Fruit fly (Drosophila melanogaster) whole organism, embryonic: ENCODE measurements around the gene CG6739.

Experiments
- Asciz ChIP-seq: fragments of 200-800 bp; sonication (Bioruptor generic); optimal IDR thresholded peaks from 2 replicates; lab custom pipeline; 2017; ENCODE audit warnings: missing biosample characterization, mild to moderate bottlenecking, missing genetic modification characterization, missing genetic modification reagents
- Atf6 ChIP-seq: fragments of 200-800 bp; sonication (Bioruptor generic); IDR thresholded peaks from 2 replicates; pipeline ENCODE4 v1.3.6; 2022; ENCODE audit warnings: missing biosample characterization, missing genetic modification characterization
- CG10209 ChIP-seq: fragments of 200-800 bp; sonication (Bioruptor generic); optimal IDR thresholded peaks from 3 replicates; lab custom pipeline; 2017; ENCODE audit warnings: missing biosample characterization, mild to moderate bottlenecking, missing genetic modification characterization, missing genetic modification reagents
- CG10462 ChIP-seq: fragments of 200-800 bp; sonication (Bioruptor generic); optimal IDR thresholded peaks from 2 replicates; lab custom pipeline; 2016; ENCODE audit warnings: missing biosample characterization, missing genetic modification characterization
- CG12104 ChIP-seq: fragments of 200-800 bp; sonication (Bioruptor generic); optimal IDR thresholded peaks from 3 replicates; lab custom pipeline; 2016; ENCODE audit warnings: missing biosample characterization, missing genetic modification characterization
- CG13775 ChIP-seq: fragments of 200-800 bp; sonication (Bioruptor generic); optimal IDR thresholded peaks from 3 replicates; lab custom pipeline; 2017; ENCODE audit warnings: missing biosample characterization, mild to moderate bottlenecking, missing genetic modification characterization
- CG17328 ChIP-seq: fragments of 200-800 bp; sonication (Bioruptor generic); IDR thresholded peaks from 2 replicates; pipeline ENCODE4 v1.3.6; 2022; ENCODE audit warnings: missing biosample characterization, missing genetic modification characterization
- CG17912 ChIP-seq: fragments of 200-800 bp; sonication (Bioruptor generic); optimal IDR thresholded peaks from 2 replicates; lab custom pipeline; 2018; ENCODE audit warnings: missing biosample characterization, mild to moderate bottlenecking, missing genetic modification characterization
- CG18599 ChIP-seq: fragments of 200-800 bp; sonication (Bioruptor generic); optimal IDR thresholded peaks from 3 replicates; lab custom pipeline; 2017; ENCODE audit warnings: missing biosample characterization, missing genetic modification characterization, mild to moderate bottlenecking, moderate library complexity, missing genetic modification reagents
- CG30431 ChIP-seq: fragments of 200-800 bp; sonication (Bioruptor generic); optimal IDR thresholded peaks from 2 replicates; lab custom pipeline; 2017; ENCODE audit warnings: missing biosample characterization, missing genetic modification characterization
- CG32772 ChIP-seq: fragments of 200-800 bp; sonication (Bioruptor generic); IDR thresholded peaks from 2 replicates; pipeline ENCODE4 v1.3.6; 2022; ENCODE audit warnings: missing biosample characterization, missing genetic modification characterization
- CG3838 ChIP-seq: fragments of 200-800 bp; sonication (Bioruptor generic); optimal IDR thresholded peaks from 3 replicates; lab custom pipeline; 2016; ENCODE audit warnings: missing biosample characterization, missing genetic modification characterization
- CG4424 ChIP-seq: fragments of 200-800 bp; sonication (Bioruptor generic); optimal IDR thresholded peaks from 3 replicates; lab custom pipeline; 2016; ENCODE audit warnings: missing biosample characterization, missing genetic modification characterization
- CG4707 ChIP-seq: fragments of 200-800 bp; sonication (Bioruptor generic); optimal IDR thresholded peaks from 2 replicates; lab custom pipeline; 2018; ENCODE audit warnings: missing biosample characterization, mild to moderate bottlenecking, missing genetic modification characterization, moderate library complexity
- CG6175 ChIP-seq: fragments of 200-800 bp; sonication (Bioruptor generic); IDR thresholded peaks from 3 replicates; pipeline ENCODE4 v1.3.6; 2022; ENCODE audit warnings: missing biosample characterization, missing genetic modification characterization
- CG6813 ChIP-seq: fragments of 200-800 bp; sonication (Bioruptor generic); optimal IDR thresholded peaks from 2 replicates; lab custom pipeline; 2017; ENCODE audit warnings: missing biosample characterization, missing genetic modification characterization, mild to moderate bottlenecking, moderate library complexity, missing genetic modification reagents
- CG7271 ChIP-seq: fragments of 200-800 bp; sonication (Bioruptor generic); optimal IDR thresholded peaks from 2 replicates; lab custom pipeline; 2018; ENCODE audit warnings: missing biosample characterization, mild to moderate bottlenecking, missing genetic modification characterization, moderate library complexity
- CG9215 ChIP-seq: fragments of 200-800 bp; sonication (Bioruptor generic); IDR thresholded peaks from 2 replicates; pipeline ENCODE4 v1.3.6; 2022; ENCODE audit warnings: missing biosample characterization, missing genetic modification characterization
- CG9727 ChIP-seq: fragments of 200-800 bp; sonication (Bioruptor generic); optimal IDR thresholded peaks from 3 replicates; lab custom pipeline; 2017; ENCODE audit warnings: missing biosample characterization, mild to moderate bottlenecking, missing genetic modification characterization
- Dad ChIP-seq: fragments of 200-800 bp; sonication (Bioruptor generic); optimal IDR thresholded peaks from 3 replicates; lab custom pipeline; 2016; ENCODE audit warnings: missing biosample characterization, missing genetic modification characterization
- Deaf1 ChIP-seq: fragments of 200-800 bp; optimal IDR thresholded peaks from 3 replicates; lab custom pipeline; 2019; ENCODE audit warnings: missing biosample characterization, mild to moderate bottlenecking, missing genetic modification characterization, moderate library complexity
- Dek ChIP-seq: fragments of 200-800 bp; sonication (Bioruptor generic); optimal IDR thresholded peaks from 3 replicates; lab custom pipeline; 2019; ENCODE audit warnings: missing biosample characterization, mild to moderate bottlenecking, missing genetic modification characterization, moderate library complexity
- Dip3 ChIP-seq: fragments of 200-800 bp; sonication (Bioruptor generic); optimal IDR thresholded peaks from 3 replicates; lab custom pipeline; 2016; ENCODE audit warnings: missing biosample characterization, missing genetic modification characterization
- Fer1 ChIP-seq: fragments of 200-800 bp; sonication (Bioruptor generic); optimal IDR thresholded peaks from 2 replicates; lab custom pipeline; 2017; ENCODE audit warnings: missing biosample characterization, mild to moderate bottlenecking, missing genetic modification characterization
- MESR4 ChIP-seq: fragments of 200-800 bp; sonication (Bioruptor generic); optimal IDR thresholded peaks from 2 replicates; lab custom pipeline; 2018; ENCODE audit warnings: missing biosample characterization, mild to moderate bottlenecking, missing genetic modification characterization, moderate library complexity
- MTF-1 ChIP-seq: fragments of 200-800 bp; sonication (Bioruptor generic); optimal IDR thresholded peaks from 2 replicates; lab custom pipeline; 2018; ENCODE audit warnings: missing biosample characterization, mild to moderate bottlenecking, missing genetic modification characterization, borderline replicate concordance
- Myb ChIP-seq: fragments of 200-800 bp; sonication (Bioruptor generic); optimal IDR thresholded peaks from 2 replicates; lab custom pipeline; 2016; ENCODE audit warnings: missing biosample characterization, missing genetic modification characterization
- Pdp1 ChIP-seq, 2 experiments: fragments of 200-800 bp; sonication (Bioruptor generic); optimal IDR thresholded peaks; 3 replicates each; lab custom pipeline; 2016; ENCODE audit warnings: missing biosample characterization in 2 of 2, missing genetic modification characterization in 2 of 2, mild to moderate bottlenecking in 1 of 2, moderate library complexity in 1 of 2
- Stat92E ChIP-seq, 3 experiments: fragments of >200 bp in 2 of 3; fragments of 200-800 bp in 1 of 3; sonication (Bioruptor generic) in 1 of 3; optimal IDR thresholded peaks; 2 replicates each; lab custom pipeline; 2017 to 2019; ENCODE audit warnings: missing biosample characterization in 3 of 3, missing genetic modification characterization in 3 of 3, mild to moderate bottlenecking in 1 of 3, moderate library complexity in 1 of 3
- Trl ChIP-seq, 3 experiments: fragments of >200 bp in 2 of 3; fragments of 200-800 bp in 1 of 3; sonication (Bioruptor generic) in 1 of 3; optimal IDR thresholded peaks; 2 replicates in 1 of 3; 3 replicates in 2 of 3; lab custom pipeline; 2016 to 2017; ENCODE audit warnings: missing biosample characterization in 1 of 3, missing genetic modification characterization in 1 of 3
- Vsx1 ChIP-seq: fragments of 200-800 bp; sonication (Bioruptor generic); optimal IDR thresholded peaks from 2 replicates; lab custom pipeline; 2017; ENCODE audit warnings: missing biosample characterization, mild to moderate bottlenecking, missing genetic modification characterization, missing genetic modification reagents
- crc ChIP-seq: fragments of 200-800 bp; sonication (Bioruptor generic); optimal IDR thresholded peaks from 2 replicates; lab custom pipeline; 2016; ENCODE audit warnings: missing biosample characterization, missing genetic modification characterization
- crp ChIP-seq, 2 experiments: fragments of 200-800 bp; sonication (Bioruptor generic); optimal IDR thresholded peaks; 2 replicates in 1 of 2; 3 replicates in 1 of 2; lab custom pipeline; 2017; ENCODE audit warnings: missing biosample characterization in 2 of 2, missing genetic modification characterization in 2 of 2, mild to moderate bottlenecking in 1 of 2, moderate library complexity in 1 of 2
- fd3F ChIP-seq: fragments of 200-800 bp; sonication (Bioruptor generic); optimal IDR thresholded peaks from 2 replicates; lab custom pipeline; 2018; ENCODE audit warnings: missing biosample characterization, mild to moderate bottlenecking, missing genetic modification characterization, moderate library complexity
- fd96Cb ChIP-seq: fragments of 200-800 bp; sonication (Bioruptor generic); optimal IDR thresholded peaks from 2 replicates; lab custom pipeline; 2018; ENCODE audit warnings: missing biosample characterization, mild to moderate bottlenecking, missing genetic modification characterization, moderate library complexity
- gsb-n ChIP-seq: fragments of 200-800 bp; sonication (Bioruptor generic); optimal IDR thresholded peaks from 3 replicates; lab custom pipeline; 2018; ENCODE audit warnings: missing biosample characterization, mild to moderate bottlenecking, missing genetic modification characterization
- gt ChIP-seq: fragments of 200-800 bp; sonication (Bioruptor generic); IDR thresholded peaks from 2 replicates; pipeline ENCODE4 v1.3.6; 2022; ENCODE audit warnings: missing biosample characterization, missing genetic modification characterization
- klu ChIP-seq: fragments of 200-800 bp; sonication (Bioruptor generic); IDR thresholded peaks from 2 replicates; pipeline ENCODE4 v1.3.6; 2022; ENCODE audit warnings: missing biosample characterization, missing genetic modification characterization
- kni ChIP-seq: fragments of 200-800 bp; sonication (Bioruptor generic); optimal IDR thresholded peaks from 3 replicates; lab custom pipeline; 2017; ENCODE audit warnings: mild to moderate bottlenecking, missing biosample characterization, missing genetic modification reagents, missing genetic modification characterization
- mam ChIP-seq: fragments of 200-800 bp; sonication (Bioruptor generic); optimal IDR thresholded peaks from 3 replicates; lab custom pipeline; 2016; ENCODE audit warnings: missing biosample characterization, missing genetic modification characterization
- nau ChIP-seq: fragments of 200-800 bp; sonication (Bioruptor generic); optimal IDR thresholded peaks from 3 replicates; lab custom pipeline; 2017; ENCODE audit warnings: missing biosample characterization, mild to moderate bottlenecking, missing genetic modification characterization, missing genetic modification reagents
- nom ChIP-seq: fragments of 200-800 bp; sonication (Bioruptor generic); optimal IDR thresholded peaks from 2 replicates; lab custom pipeline; 2017; ENCODE audit warnings: missing biosample characterization, missing genetic modification characterization, mild to moderate bottlenecking, moderate library complexity, missing genetic modification reagents
- pb ChIP-seq: fragments of 200-800 bp; sonication (Bioruptor generic); optimal IDR thresholded peaks from 3 replicates; lab custom pipeline; 2016; ENCODE audit warnings: missing biosample characterization, missing genetic modification characterization
- pho ChIP-seq: fragments of 200-800 bp; sonication (Bioruptor generic); optimal IDR thresholded peaks from 2 replicates; lab custom pipeline; 2016; ENCODE audit warnings: missing biosample characterization, missing genetic modification characterization
- pros ChIP-seq: fragments of 200-800 bp; sonication (Bioruptor generic); optimal IDR thresholded peaks from 3 replicates; lab custom pipeline; 2019; ENCODE audit warnings: missing biosample characterization, mild to moderate bottlenecking, missing genetic modification characterization, moderate library complexity
- sd ChIP-seq: fragments of 200-800 bp; sonication (Bioruptor generic); optimal IDR thresholded peaks from 3 replicates; lab custom pipeline; 2018; ENCODE audit warnings: missing biosample characterization, mild to moderate bottlenecking, missing genetic modification characterization, moderate library complexity
- sna ChIP-seq: fragments of 200-800 bp; sonication (Bioruptor generic); IDR thresholded peaks from 2 replicates; pipeline ENCODE4 v1.3.6; 2022; ENCODE audit warnings: missing biosample characterization, missing genetic modification characterization; ENCODE audit not compliant: partially characterized antibody
- sob ChIP-seq: fragments of 200-800 bp; sonication (Bioruptor generic); IDR thresholded peaks from 2 replicates; pipeline ENCODE4 v1.3.6; 2022; ENCODE audit warnings: missing biosample characterization, missing genetic modification characterization
- sqz ChIP-seq: fragments of 200-800 bp; sonication (Bioruptor generic); optimal IDR thresholded peaks from 3 replicates; lab custom pipeline; 2018; ENCODE audit warnings: missing biosample characterization, mild to moderate bottlenecking, missing genetic modification characterization

CG6739 gene

dm6 chr2L:7564856-7565255 is 43.3 kb upstream of the CG6739 start (continued):
- TF ChIP-seq mam (GFP tag; lab: Kevin White, UChicago) (peak; percentile 77), CG6813 (peak; percentile 71), gt (GFP tag; lab: Robert Waterston, UW) (no peak), fd96Cb (tag; lab: Kevin White, UChicago) (peak; percentile 59), klu (GFP tag; lab: Robert Waterston, UW) (peak; percentile 34; the same call in 1 of the 2 replicates), Asciz (GFP tag; lab: Kevin White, UChicago) (peak; percentile 42), CG7271 (tag; lab: Kevin White, UChicago) (no peak), pho (peak; percentile 48), Atf6 (GFP tag; lab: Robert Waterston, UW) (peak; percentile 49; the same call in 1 of the 2 replicates), pb (GFP tag; lab: Kevin White, UChicago) (peak; percentile 66), CG17912 (no peak), pros (no peak), Dip3 (peak; percentile 35), CG3838 (GFP tag; lab: Kevin White, UChicago) (peak; percentile 40), CG18599 (GFP tag; lab: Kevin White, UChicago) (peak; percentile 82), crp (GFP tag; optimal IDR thresholded peaks at IDR 0.05; lab: Kevin White, UChicago) (no peak), sd (no peak), Pdp1 (GFP tag; optimal IDR thresholded peaks at IDR 0.05; lab: Kevin White, UChicago) (peak; percentile 46 to 71), MTF-1 (peak; percentile 21), CG13775 (peak; percentile 68), MESR4 (GFP tag; lab: Kevin White, UChicago) (no peak), crc (GFP tag; lab: Kevin White, UChicago) (peak; percentile 64), CG4424 (GFP tag; lab: Kevin White, UChicago) (peak; percentile 73), Dad (GFP tag; lab: Kevin White, UChicago) (peak; percentile 77), Dek (tag; lab: Kevin White, UChicago) (peak; percentile 29), Myb (GFP tag; lab: Kevin White, UChicago) (peak; percentile 47), Vsx1 (GFP tag; lab: Kevin White, UChicago) (no peak), sqz (GFP tag; lab: Kevin White, UChicago) (no peak), Fer1 (GFP tag; lab: Kevin White, UChicago) (peak; percentile 62), Deaf1 (tag; lab: Kevin White, UChicago) (no peak), CG17328 (GFP tag; lab: Robert Waterston, UW) (peak; percentile 71), CG9215 (GFP tag; lab: Robert Waterston, UW) (no peak), fd3F (peak; percentile 17), nom (GFP tag; lab: Kevin White, UChicago) (no peak), CG12104 (GFP tag; lab: Kevin White, UChicago) (peak; percentile 39), CG9727 (GFP tag; lab: Kevin White, UChicago) (peak; percentile 86), sna (GFP tag; lab: Robert Waterston, UW) (no peak), CG32772 (GFP tag; lab: Robert Waterston, UW) (peak; percentile 64), gsb-n (peak; percentile 78), Stat92E (GFP tag; optimal IDR thresholded peaks at IDR 0.05; lab: Kevin White, UChicago) (no peak), Trl (optimal IDR thresholded peaks at IDR 0.05; lab: Kevin White, UChicago) (no peak), Trl (GFP tag; optimal IDR thresholded peaks at IDR 0.05; lab: Kevin White, UChicago) (peak; percentile 82), CG10209 (GFP tag; lab: Kevin White, UChicago) (peak; percentile 71), CG6175 (GFP tag; lab: Robert Waterston, UW) (peak; percentile 49; the same call in 1 of the 3 replicates), sob (GFP tag; lab: Robert Waterston, UW) (peak; percentile 69), CG30431 (GFP tag; lab: Kevin White, UChicago) (peak; percentile 83), CG10462 (peak; percentile 60), nau (GFP tag; lab: Kevin White, UChicago) (peak; percentile 13), CG4707 (GFP tag; lab: Kevin White, UChicago) (no peak), kni (GFP tag; lab: Kevin White, UChicago) (no peak)
